Fruit fly (Drosophila melanogaster) whole organism, wandering third instar larva: ENCODE data around the gene CG7080.

Experiments
- CrebA ChIP-seq: fragments of 200-800 bp; sonication (Bioruptor generic); optimal IDR thresholded peaks from 2 replicates; lab custom pipeline; 2016; ENCODE audit warnings: missing biosample characterization, mild to moderate bottlenecking, missing genetic modification characterization, borderline replicate concordance
- GATAd ChIP-seq: sonication (Bioruptor generic); optimal IDR thresholded peaks from 2 replicates; lab custom pipeline; 2016; ENCODE audit warnings: missing biosample characterization, missing genetic modification characterization
- HLH106 ChIP-seq: fragments of 200-800 bp; optimal IDR thresholded peaks from 3 replicates; lab custom pipeline; 2019; ENCODE audit warnings: missing biosample characterization, mild to moderate bottlenecking, missing genetic modification characterization, moderate library complexity
- Jra ChIP-seq: sonication (Bioruptor generic); optimal IDR thresholded peaks from 2 replicates; lab custom pipeline; 2016; ENCODE audit warnings: missing biosample characterization, missing genetic modification characterization
- Myc ChIP-seq: fragments of >200 bp; optimal IDR thresholded peaks from 2 replicates; lab custom pipeline; 2017
- N ChIP-seq: fragments of >200 bp; optimal IDR thresholded peaks from 2 replicates; lab custom pipeline; 2018; ENCODE audit warnings: missing biosample characterization, missing external identifiers, missing genetic modification characterization
- Sp1 ChIP-seq: fragments of 200-800 bp; sonication (Bioruptor generic); optimal IDR thresholded peaks from 3 replicates; lab custom pipeline; 2019; ENCODE audit warnings: missing biosample characterization, mild to moderate bottlenecking, missing genetic modification characterization, moderate library complexity
- dl ChIP-seq, 2 experiments: fragments of 175-275, 200-275 bp in 1 of 2; fragments of 200-275 bp in 1 of 2; sonication (Bioruptor generic); optimal IDR thresholded peaks; lab custom pipeline; 2018; ENCODE audit warnings: mild to moderate bottlenecking in 2 of 2, missing biosample characterization in 2 of 2, missing genetic modification characterization in 2 of 2, moderate library complexity in 2 of 2; ENCODE audit not compliant: partially characterized antibody in 2 of 2, insufficient read depth in 1 of 2
- h ChIP-seq: fragments of 200-800 bp; sonication (Bioruptor generic); optimal IDR thresholded peaks from 3 replicates; lab custom pipeline; 2016; ENCODE audit warnings: missing biosample characterization, mild to moderate bottlenecking, missing genetic modification characterization
- lola ChIP-seq: fragments of >200 bp; optimal IDR thresholded peaks from 2 replicates; lab custom pipeline; 2017; ENCODE audit warnings: missing biosample characterization, missing genetic modification characterization
- pan ChIP-seq: fragments of >200 bp; optimal IDR thresholded peaks from 2 replicates; lab custom pipeline; 2017

DNA sequence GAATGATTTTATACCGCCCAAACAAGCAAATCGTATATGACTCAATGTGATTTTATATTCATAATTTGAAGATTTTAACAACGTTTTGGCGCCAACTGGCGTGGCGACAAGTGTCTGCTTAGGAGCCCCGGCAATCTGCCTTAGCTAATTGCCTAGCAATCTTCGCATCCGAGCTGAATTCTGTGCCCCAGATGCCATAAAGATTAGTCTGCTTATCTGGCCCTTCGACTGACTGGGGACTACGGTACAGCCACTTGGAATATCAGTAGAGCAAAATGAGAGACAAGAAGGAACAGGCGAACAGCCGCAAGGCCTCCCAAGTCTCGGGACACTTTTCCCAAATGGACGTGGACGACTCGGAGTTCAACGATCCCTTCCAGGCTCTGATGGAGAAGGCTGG lies 29.0 kb upstream of the CG7080 start:
- TF ChIP-seq GATAd (GFP tag; lab: Kevin White, UChicago): no peak
- TF ChIP-seq Myc (lab: Kevin White, UChicago): no peak
- no peak for TF ChIP-seq Jra
- TF ChIP-seq dl (GFP tag; optimal IDR thresholded peaks at IDR 0.05; lab: Kevin White, UChicago; ENCODE audit: insufficient read depth in 1 of 2, partially characterized antibody in 2 of 2): no peak
- no peak for TF ChIP-seq Sp1
- TF ChIP-seq pan (lab: Kevin White, UChicago): no peak
- no peak for TF ChIP-seq HLH106
- TF ChIP-seq h (GFP tag; lab: Kevin White, UChicago): no peak
- TF ChIP-seq CrebA (GFP tag; lab: Kevin White, UChicago): no peak
- no peak for TF ChIP-seq N (GFP tag; lab: Kevin White, UChicago)
- no peak for TF ChIP-seq lola
